Worm (Caenorhabditis elegans) whole organism, late embryonic: Measurements from ENCODE around the gene clec-210.

Experiments
- K09A11.1 ChIP-seq: sonication (generic microtip); optimal IDR thresholded peaks from 2 replicates; lab custom pipeline; 2017; ENCODE audit warnings: antibody characterized with exemption, mild to moderate bottlenecking, missing genetic modification characterization, missing compliant biosample characterization; ENCODE audit not compliant: insufficient read depth
- ceh-18 ChIP-seq: sonication (generic microtip); optimal IDR thresholded peaks from 2 replicates; lab custom pipeline; 2016; ENCODE audit warnings: missing genetic modification characterization, missing compliant biosample characterization
- ceh-30 ChIP-seq: fragments of 150-350 bp; optimal IDR thresholded peaks from 2 replicates; lab custom pipeline; 2014; ENCODE audit warnings: missing biosample characterization, missing genetic modification characterization
- hlh-13 ChIP-seq: fragments of 200-800 bp; sonication (Bioruptor generic); optimal IDR thresholded peaks from 2 replicates; lab custom pipeline; 2018; ENCODE audit warnings: mild to moderate bottlenecking, missing genetic modification characterization, missing compliant biosample characterization
- lim-6 ChIP-seq: sonication (generic microtip); optimal IDR thresholded peaks from 2 replicates; lab custom pipeline; 2016; ENCODE audit warnings: missing genetic modification characterization, missing compliant biosample characterization
- mec-3 ChIP-seq: sonication (generic microtip); optimal IDR thresholded peaks from 2 replicates; lab custom pipeline; 2016; ENCODE audit warnings: borderline replicate concordance, missing genetic modification characterization, missing compliant biosample characterization
- nhr-11 ChIP-seq: fragments of 150-350 bp; optimal IDR thresholded peaks from 2 replicates; lab custom pipeline; 2014; ENCODE audit warnings: missing biosample characterization, missing genetic modification characterization
- pqm-1 ChIP-seq: sonication (generic microtip); optimal IDR thresholded peaks from 2 replicates; lab custom pipeline; 2016; ENCODE audit warnings: missing genetic modification characterization, missing compliant biosample characterization
- ref-2 ChIP-seq: sonication (generic microtip); optimal IDR thresholded peaks from 2 replicates; lab custom pipeline; 2016; ENCODE audit warnings: missing genetic modification characterization, missing compliant biosample characterization
- tbx-2 ChIP-seq: sonication (generic microtip); optimal IDR thresholded peaks from 2 replicates; lab custom pipeline; 2016; ENCODE audit warnings: missing genetic modification characterization, missing compliant biosample characterization

DNA sequence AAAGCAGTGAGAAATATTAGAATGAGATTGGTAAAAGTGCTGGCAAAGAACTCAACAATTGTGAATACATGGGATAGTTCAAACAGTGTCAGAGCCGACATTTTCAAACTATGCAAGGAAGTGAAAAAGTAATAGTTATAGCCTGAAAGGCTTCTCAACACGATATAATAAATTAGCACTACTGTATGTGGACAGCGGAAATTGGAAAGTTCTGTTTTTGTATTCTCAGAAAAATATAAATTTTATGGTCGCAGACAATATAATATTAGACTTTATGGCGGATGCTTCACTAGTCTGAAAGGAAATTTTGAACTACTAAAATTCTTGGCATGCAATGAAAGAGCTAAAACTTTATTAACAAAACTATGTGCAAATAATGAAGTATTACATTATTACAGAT lies 12.4 kb upstream of the clec-210 start, which contains the start of gene str-69:
- TF ChIP-seq K09A11.1 = no peak
- TF ChIP-seq ceh-30 (tag; lab: Kevin White, UChicago) = no peak
- no peak for TF ChIP-seq pqm-1 (tag; lab: Kevin White, UChicago)
- no peak for TF ChIP-seq lim-6
- TF ChIP-seq mec-3 (tag; lab: Kevin White, UChicago) = no peak
- no peak for TF ChIP-seq tbx-2 (tag; lab: Kevin White, UChicago)
- TF ChIP-seq ceh-18 (tag; lab: Kevin White, UChicago) = no peak
- TF ChIP-seq nhr-11 (tag; lab: Kevin White, UChicago) = no peak
- no peak for TF ChIP-seq ref-2 (tag; lab: Kevin White, UChicago)
- no peak for TF ChIP-seq hlh-13 (GFP tag; lab: Kevin White, UChicago)
